Fruit fly (Drosophila melanogaster) whole organism, embryonic: Measurements from ENCODE around the gene Vav.

Experiments used
- Atf3 ChIP-seq: fragments of 200-800 bp; sonication (Bioruptor generic); optimal IDR thresholded peaks from 3 replicates; lab custom pipeline; 2016; ENCODE audit warnings: missing biosample characterization, missing genetic modification characterization
- B-H1 ChIP-seq: fragments of 200-800 bp; sonication (Bioruptor generic); IDR thresholded peaks from 3 replicates; pipeline ENCODE4 v1.3.6; 2022; ENCODE audit warnings: missing biosample characterization, missing genetic modification characterization
- Blimp-1 ChIP-seq: fragments of 200-800 bp; sonication (Bioruptor generic); optimal IDR thresholded peaks from 3 replicates; lab custom pipeline; 2018; ENCODE audit warnings: missing biosample characterization, missing genetic modification characterization, mild to moderate bottlenecking, moderate library complexity, missing genetic modification reagents
- CG1024 ChIP-seq: fragments of 200-800 bp; sonication (Bioruptor generic); IDR thresholded peaks from 2 replicates; pipeline ENCODE4 v1.3.6; 2022; ENCODE audit warnings: missing biosample characterization, missing genetic modification characterization
- CG10274 ChIP-seq: fragments of 200-800 bp; sonication (Bioruptor generic); optimal IDR thresholded peaks from 3 replicates; lab custom pipeline; 2017; ENCODE audit warnings: missing biosample characterization, mild to moderate bottlenecking, missing genetic modification characterization
- CG11560 ChIP-seq: fragments of 200-800 bp; sonication (Bioruptor generic); IDR thresholded peaks from 3 replicates; pipeline ENCODE4 v1.3.6; 2022; ENCODE audit warnings: missing biosample characterization, missing genetic modification characterization
- CG13775 ChIP-seq: fragments of 200-800 bp; sonication (Bioruptor generic); optimal IDR thresholded peaks from 3 replicates; lab custom pipeline; 2017; ENCODE audit warnings: missing biosample characterization, mild to moderate bottlenecking, missing genetic modification characterization
- CG16863 ChIP-seq: fragments of 200-800 bp; sonication (Bioruptor generic); optimal IDR thresholded peaks from 3 replicates; lab custom pipeline; 2016; ENCODE audit warnings: missing biosample characterization, missing genetic modification characterization
- CG18476 ChIP-seq: fragments of 200-800 bp; sonication (Bioruptor generic); optimal IDR thresholded peaks from 2 replicates; lab custom pipeline; 2016; ENCODE audit warnings: missing biosample characterization, mild to moderate bottlenecking, missing genetic modification characterization
- CG2129 ChIP-seq: fragments of 200-800 bp; sonication (Bioruptor generic); IDR thresholded peaks from 2 replicates; pipeline ENCODE4 v1.3.6; 2022; ENCODE audit warnings: missing biosample characterization, missing genetic modification characterization; ENCODE audit not compliant: partially characterized antibody
- CG31224 ChIP-seq: fragments of 200-800 bp; sonication (Bioruptor generic); IDR thresholded peaks from 2 replicates; pipeline ENCODE4 v1.3.6; 2022; ENCODE audit warnings: missing biosample characterization, missing genetic modification characterization
- CG32532 ChIP-seq: fragments of 200-800 bp; sonication (Bioruptor generic); IDR thresholded peaks from 2 replicates; pipeline ENCODE4 v1.3.6; 2022; ENCODE audit warnings: missing biosample characterization, missing genetic modification characterization
- CG32767 ChIP-seq: fragments of 200-800 bp; sonication (Bioruptor generic); IDR thresholded peaks from 2 replicates; pipeline ENCODE4 v1.3.6; 2022; ENCODE audit warnings: missing biosample characterization, missing genetic modification characterization
- CG34224 ChIP-seq: fragments of 200-800 bp; sonication (Bioruptor generic); IDR thresholded peaks from 3 replicates; pipeline ENCODE4 v1.3.6; 2022; ENCODE audit warnings: missing biosample characterization, missing genetic modification characterization; ENCODE audit not compliant: partially characterized antibody
- CG42726 ChIP-seq: fragments of 200-800 bp; sonication (Bioruptor generic); IDR thresholded peaks from 2 replicates; pipeline ENCODE4 v1.3.6; 2022; ENCODE audit warnings: missing biosample characterization, missing genetic modification characterization; ENCODE audit not compliant: partially characterized antibody
- CG5180 ChIP-seq: fragments of 200-800 bp; sonication (Bioruptor generic); optimal IDR thresholded peaks from 3 replicates; lab custom pipeline; 2017; ENCODE audit warnings: missing biosample characterization, missing genetic modification characterization, mild to moderate bottlenecking, moderate library complexity, missing genetic modification reagents
- CG7745 ChIP-seq: fragments of 200-800 bp; sonication (Bioruptor generic); optimal IDR thresholded peaks from 2 replicates; lab custom pipeline; 2018; ENCODE audit warnings: missing biosample characterization, mild to moderate bottlenecking, missing genetic modification characterization, moderate library complexity
- CG9797 ChIP-seq: fragments of 200-800 bp; sonication (Bioruptor generic); optimal IDR thresholded peaks from 3 replicates; lab custom pipeline; 2018; ENCODE audit warnings: missing biosample characterization, mild to moderate bottlenecking, missing genetic modification characterization
- D19B ChIP-seq: fragments of 200-800 bp; sonication (Bioruptor generic); optimal IDR thresholded peaks from 2 replicates; lab custom pipeline; 2017; ENCODE audit warnings: missing biosample characterization, mild to moderate bottlenecking, missing genetic modification characterization
- Gsc ChIP-seq: fragments of 200-800 bp; sonication (Bioruptor generic); IDR thresholded peaks from 2 replicates; pipeline ENCODE4 v1.3.6; 2022; ENCODE audit warnings: missing biosample characterization, missing genetic modification characterization
- NK7.1 ChIP-seq: fragments of 200-800 bp; sonication (Bioruptor generic); optimal IDR thresholded peaks from 3 replicates; lab custom pipeline; 2016; ENCODE audit warnings: missing biosample characterization, missing genetic modification characterization
- Nf-YA ChIP-seq: fragments of 200-800 bp; sonication (Bioruptor generic); IDR thresholded peaks from 2 replicates; pipeline ENCODE4 v1.3.6; 2022; ENCODE audit warnings: missing biosample characterization, missing genetic modification characterization
- Nf-YB ChIP-seq: fragments of 200-800 bp; sonication (Bioruptor generic); optimal IDR thresholded peaks from 3 replicates; lab custom pipeline; 2019; ENCODE audit warnings: missing biosample characterization, mild to moderate bottlenecking, missing genetic modification characterization, moderate library complexity
- Ravus ChIP-seq: fragments of 200-800 bp; sonication (Bioruptor generic); IDR thresholded peaks from 2 replicates; pipeline ENCODE4 v1.3.6; 2022; ENCODE audit warnings: missing biosample characterization, missing genetic modification characterization
- Spps ChIP-seq: fragments of 200-800 bp; sonication (Bioruptor generic); optimal IDR thresholded peaks from 2 replicates; lab custom pipeline; 2018; ENCODE audit warnings: missing biosample characterization, mild to moderate bottlenecking, missing genetic modification characterization
- Stat92E ChIP-seq, 3 experiments: fragments of >200 bp in 2 of 3; fragments of 200-800 bp in 1 of 3; sonication (Bioruptor generic) in 1 of 3; optimal IDR thresholded peaks; 2 replicates each; lab custom pipeline; 2017 to 2019; ENCODE audit warnings: missing biosample characterization in 3 of 3, missing genetic modification characterization in 3 of 3, mild to moderate bottlenecking in 1 of 3, moderate library complexity in 1 of 3
- Xbp1 ChIP-seq: fragments of 200-800 bp; sonication (Bioruptor generic); optimal IDR thresholded peaks from 3 replicates; lab custom pipeline; 2016; ENCODE audit warnings: missing biosample characterization, mild to moderate bottlenecking, missing genetic modification characterization
- az2 ChIP-seq: fragments of 200-800 bp; sonication (Bioruptor generic); optimal IDR thresholded peaks from 3 replicates; lab custom pipeline; 2016; ENCODE audit warnings: missing biosample characterization, missing genetic modification characterization
- br ChIP-seq: fragments of >200 bp; optimal IDR thresholded peaks from 2 replicates; lab custom pipeline; 2017
- cas ChIP-seq: fragments of 200-800 bp; sonication (Bioruptor generic); IDR thresholded peaks from 2 replicates; pipeline ENCODE4 v1.3.6; 2022; ENCODE audit warnings: missing biosample characterization, missing genetic modification characterization
- dm ChIP-seq: fragments of 200-800 bp; sonication (Bioruptor generic); optimal IDR thresholded peaks from 3 replicates; lab custom pipeline; 2016; ENCODE audit warnings: missing biosample characterization, missing genetic modification characterization
- gfzf ChIP-seq: fragments of 200-800 bp; sonication (Bioruptor generic); optimal IDR thresholded peaks from 2 replicates; lab custom pipeline; 2016; ENCODE audit warnings: missing biosample characterization, mild to moderate bottlenecking, missing genetic modification characterization, moderate library complexity
- grau ChIP-seq: fragments of 200-800 bp; optimal IDR thresholded peaks from 3 replicates; lab custom pipeline; 2019; ENCODE audit warnings: missing biosample characterization, mild to moderate bottlenecking, missing genetic modification characterization, moderate library complexity
- gro ChIP-seq: fragments of 200-800 bp; sonication (Bioruptor generic); optimal IDR thresholded peaks from 2 replicates; lab custom pipeline; 2016; ENCODE audit warnings: missing biosample characterization, missing genetic modification characterization
- gsb-n ChIP-seq: fragments of 200-800 bp; sonication (Bioruptor generic); optimal IDR thresholded peaks from 3 replicates; lab custom pipeline; 2018; ENCODE audit warnings: missing biosample characterization, mild to moderate bottlenecking, missing genetic modification characterization
- kay ChIP-seq: fragments of 200-800 bp; sonication (Bioruptor generic); optimal IDR thresholded peaks from 2 replicates; lab custom pipeline; 2016; ENCODE audit warnings: missing biosample characterization, missing genetic modification characterization
- klu ChIP-seq: fragments of 200-800 bp; sonication (Bioruptor generic); IDR thresholded peaks from 2 replicates; pipeline ENCODE4 v1.3.6; 2022; ENCODE audit warnings: missing biosample characterization, missing genetic modification characterization
- maf-S ChIP-seq: fragments of 200-800 bp; sonication (Bioruptor generic); optimal IDR thresholded peaks from 2 replicates; lab custom pipeline; 2016; ENCODE audit warnings: missing biosample characterization, missing genetic modification characterization
- mirr ChIP-seq: fragments of 200-800 bp; sonication (Bioruptor generic); optimal IDR thresholded peaks from 3 replicates; lab custom pipeline; 2018; ENCODE audit warnings: missing biosample characterization, mild to moderate bottlenecking, missing genetic modification characterization
- oc ChIP-seq: fragments of 200-800 bp; sonication (Bioruptor generic); optimal IDR thresholded peaks from 2 replicates; lab custom pipeline; 2018; ENCODE audit warnings: missing biosample characterization, mild to moderate bottlenecking, missing genetic modification characterization, moderate library complexity
- phol ChIP-seq: fragments of 200-800 bp; sonication (Bioruptor generic); optimal IDR thresholded peaks from 3 replicates; lab custom pipeline; 2018; ENCODE audit warnings: missing biosample characterization, mild to moderate bottlenecking, missing genetic modification characterization, moderate library complexity
- pita ChIP-seq: fragments of 200-800 bp; sonication (Bioruptor generic); optimal IDR thresholded peaks from 2 replicates; lab custom pipeline; 2017; ENCODE audit warnings: missing biosample characterization, mild to moderate bottlenecking, missing genetic modification characterization
- sc ChIP-seq, 3 experiments: fragments of >200 bp in 2 of 3; fragments of 200-800 bp in 1 of 3; sonication (Bioruptor generic) in 1 of 3; optimal IDR thresholded peaks; 2 replicates in 2 of 3; 3 replicates in 1 of 3; lab custom pipeline; 2017; ENCODE audit warnings: mild to moderate bottlenecking in 1 of 3, missing biosample characterization in 1 of 3, missing genetic modification characterization in 1 of 3, missing genetic modification reagents in 1 of 3
- so ChIP-seq: fragments of 200-800 bp; sonication (Bioruptor generic); IDR thresholded peaks from 3 replicates; pipeline ENCODE4 v1.3.6; 2022; ENCODE audit warnings: missing biosample characterization, missing genetic modification characterization
- sug ChIP-seq: fragments of 200-800 bp; optimal IDR thresholded peaks from 2 replicates; lab custom pipeline; 2019; ENCODE audit warnings: missing biosample characterization, mild to moderate bottlenecking, missing genetic modification characterization, moderate library complexity
- tll ChIP-seq, 2 experiments: fragments of 200-800 bp in 1 of 2; fragments of >200 bp in 1 of 2; sonication (Bioruptor generic) in 1 of 2; optimal IDR thresholded peaks; 2 replicates each; lab custom pipeline; 2017 to 2019; ENCODE audit warnings: missing biosample characterization in 2 of 2, missing genetic modification characterization in 2 of 2, mild to moderate bottlenecking in 1 of 2, moderate library complexity in 1 of 2
- usp ChIP-seq: fragments of >200 bp; optimal IDR thresholded peaks from 2 replicates; lab custom pipeline; 2017; ENCODE audit warnings: missing biosample characterization, missing genetic modification characterization
- wdn ChIP-seq: fragments of 200-800 bp; sonication (Bioruptor generic); IDR thresholded peaks from 2 replicates; pipeline ENCODE4 v1.3.6; 2022; ENCODE audit warnings: missing biosample characterization, missing genetic modification characterization
- zfh1 ChIP-seq: fragments of 200-800 bp; sonication (Bioruptor generic); IDR thresholded peaks from 3 replicates; pipeline ENCODE4 v1.3.6; 2022; ENCODE audit warnings: missing biosample characterization, missing genetic modification characterization

Gene Vav

DNA sequence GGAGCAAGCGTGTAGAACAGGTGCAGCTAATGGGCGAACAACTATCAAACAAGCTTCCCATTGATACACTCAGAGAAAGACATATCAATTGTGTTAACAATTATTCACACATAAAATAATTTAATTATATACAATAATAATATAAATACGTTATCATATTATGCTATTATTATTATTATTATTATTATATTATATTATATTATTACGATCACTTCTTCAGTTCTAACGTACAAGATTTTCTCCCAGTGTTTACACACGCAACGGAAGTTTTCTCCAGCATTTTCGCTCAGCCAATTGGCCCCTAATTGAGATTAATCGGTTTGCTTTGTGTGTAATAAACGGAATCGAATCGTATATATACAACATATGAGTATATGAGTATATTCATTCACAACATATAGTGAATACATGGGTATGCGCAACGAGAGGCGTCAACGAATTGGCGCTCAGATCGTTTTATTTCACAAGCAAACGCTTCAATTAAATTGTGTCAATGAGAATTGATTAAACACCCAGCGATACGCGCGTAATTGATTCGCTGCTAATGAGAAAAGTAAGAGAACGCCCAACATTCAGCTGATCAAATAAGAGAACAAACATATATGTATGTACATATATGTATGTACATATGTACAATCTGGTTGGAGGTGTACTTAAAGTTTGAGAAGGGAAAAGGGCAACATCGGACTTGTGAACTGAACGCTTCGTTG lies 55.6 kb downstream of the Vav start (continued):
- TF ChIP-seq Nf-YB (GFP tag; lab: Kevin White, UChicago) (peak; percentile 44), CG32767 (GFP tag; lab: Robert Waterston, UW) (peak; percentile 38; the same call in 1 of the 2 replicates), CG9797 (no peak), CG34224 (no peak), tll (GFP tag; optimal IDR thresholded peaks at IDR 0.05; lab: Kevin White, UChicago) (no peak), grau (tag; lab: Kevin White, UChicago) (peak; percentile 79), CG31224 (GFP tag; lab: Robert Waterston, UW) (no peak; the same call in 1 of the 2 replicates), gro (GFP tag; lab: Kevin White, UChicago) (no peak), zfh1 (0 out of 3 replicates have a peak, but pooled peaks have one; percentile 47), Xbp1 (GFP tag; lab: Kevin White, UChicago) (peak; percentile 23), kay (no peak), CG1024 (no peak), oc (peak; percentile 7), D19B (GFP tag; lab: Kevin White, UChicago) (peak; percentile 2), CG42726 (GFP tag; lab: Robert Waterston, UW) (no peak), usp (no peak), sug (tag; lab: Kevin White, UChicago) (peak; percentile 38), Atf3 (no peak), phol (tag; lab: Kevin White, UChicago) (peak; percentile 74), Blimp-1 (peak; percentile 74), CG10274 (GFP tag; lab: Kevin White, UChicago) (no peak), br (lab: Kevin White, UChicago) (no peak), CG13775 (GFP tag; lab: Kevin White, UChicago) (peak; percentile 59), CG5180 (GFP tag; lab: Kevin White, UChicago) (no peak), mirr (GFP tag; lab: Kevin White, UChicago) (peak; percentile 30), CG7745 (tag; lab: Kevin White, UChicago) (no peak), klu (GFP tag; lab: Robert Waterston, UW) (no peak), maf-S (no peak), Spps (peak; percentile 54), pita (GFP tag; lab: Kevin White, UChicago) (no peak), gfzf (GFP tag; lab: Kevin White, UChicago) (no peak), gsb-n (tag; lab: Kevin White, UChicago) (peak; percentile 59), CG16863 (GFP tag; lab: Kevin White, UChicago) (no peak), wdn (no peak), dm (no peak), NK7.1 (GFP tag; lab: Kevin White, UChicago) (no peak), Ravus (no peak; the same call in 1 of the 2 replicates), az2 (peak; percentile 24), CG32532 (peak; percentile 59), Stat92E (GFP tag; optimal IDR thresholded peaks at IDR 0.05; lab: Kevin White, UChicago) (no peak), cas (GFP tag; lab: Robert Waterston, UW) (no peak), so (GFP tag; lab: Robert Waterston, UW) (0 out of 3 replicates have a peak, but pooled peaks have one; percentile 40), CG18476 (GFP tag; lab: Kevin White, UChicago) (no peak), CG11560 (tag; lab: Robert Waterston, UW) (no peak), Gsc (no peak), CG2129 (GFP tag; lab: Robert Waterston, UW) (no peak), sc (optimal IDR thresholded peaks at IDR 0.05; lab: Kevin White, UChicago) (no peak), sc (GFP tag; optimal IDR thresholded peaks at IDR 0.05; lab: Kevin White, UChicago) (peak; percentile 13), B-H1 (GFP tag; lab: Robert Waterston, UW) (peak; percentile 18; the same call in 1 of the 3 replicates), Nf-YA (no peak)
